Fruit fly (Drosophila melanogaster) whole organism, embryonic: Measurements from ENCODE around the gene Sbp2.

Experiments used
- CG11695 ChIP-seq: fragments of 200-800 bp; sonication (Bioruptor generic); IDR thresholded peaks from 3 replicates; pipeline ENCODE4 v1.3.6; 2022; ENCODE audit warnings: missing biosample characterization, missing genetic modification characterization
- CG31224 ChIP-seq: fragments of 200-800 bp; sonication (Bioruptor generic); IDR thresholded peaks from 2 replicates; pipeline ENCODE4 v1.3.6; 2022; ENCODE audit warnings: missing biosample characterization, missing genetic modification characterization
- Drgx ChIP-seq: fragments of 200-800 bp; sonication (Bioruptor generic); IDR thresholded peaks from 2 replicates; pipeline ENCODE4 v1.3.6; 2022; ENCODE audit warnings: missing biosample characterization, missing genetic modification characterization
- HLHmδ ChIP-seq: fragments of 200-800 bp; sonication (Bioruptor generic); optimal IDR thresholded peaks from 2 replicates; lab custom pipeline; 2018; ENCODE audit warnings: missing biosample characterization, mild to moderate bottlenecking, missing genetic modification characterization, moderate library complexity
- Hr51 ChIP-seq, 2 experiments: fragments of 200-800 bp; sonication (Bioruptor generic); optimal IDR thresholded peaks; 2 replicates in 1 of 2; 3 replicates in 1 of 2; lab custom pipeline; 2016 to 2018; ENCODE audit warnings: missing biosample characterization in 2 of 2, missing genetic modification characterization in 2 of 2, mild to moderate bottlenecking in 1 of 2, moderate library complexity in 1 of 2
- ara ChIP-seq: fragments of 200-800 bp; sonication (Bioruptor generic); IDR thresholded peaks from 2 replicates; pipeline ENCODE4 v1.3.6; 2022; ENCODE audit warnings: missing biosample characterization, missing genetic modification characterization
- wek ChIP-seq: fragments of 200-800 bp; sonication (Bioruptor generic); optimal IDR thresholded peaks from 3 replicates; lab custom pipeline; 2018; ENCODE audit warnings: missing biosample characterization, mild to moderate bottlenecking, missing genetic modification characterization, moderate library complexity

- TF ChIP-seq CG31224 (GFP tag; lab: Robert Waterston, UW) (no peak), Drgx (no peak), ara (GFP tag; lab: Robert Waterston, UW) (no peak), wek (GFP tag; lab: Kevin White, UChicago) (no peak), HLHmδ (no peak), Hr51 (GFP tag; optimal IDR thresholded peaks at IDR 0.05; lab: Kevin White, UChicago) (no peak), CG11695 (GFP tag; lab: Robert Waterston, UW) (no peak)
Observed at dm6 chr3L:8329005-8329404, 25.0 kb downstream of the Sbp2 start.
